Fruit fly (Drosophila melanogaster): ENCODE results near the gene CG6154.

Gene CG6154

DNA sequence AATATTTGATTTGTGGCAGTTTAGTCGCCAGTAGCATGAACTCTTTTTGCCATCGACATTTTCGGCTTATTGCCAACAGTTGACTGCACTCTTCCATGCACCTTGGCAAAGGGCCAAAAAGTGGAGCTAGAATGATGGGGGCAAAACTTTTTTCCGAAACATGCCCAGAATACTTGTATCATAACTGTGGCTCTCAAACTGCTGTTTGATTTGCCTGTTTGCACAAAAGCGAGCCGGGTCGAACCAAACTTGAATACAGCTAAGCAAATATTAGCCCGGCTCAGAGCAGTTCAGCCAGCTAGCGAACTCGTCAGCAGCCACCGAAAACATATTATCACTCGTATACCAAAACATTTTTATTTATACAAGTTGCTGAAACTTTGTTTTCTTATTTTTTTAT is 23.5 kb upstream of the CG6154 start (continued):
- TF ChIP-seq danr (GFP tag; IDR thresholded peaks at IDR 0.05) (0 out of 2 replicates have a peak, but pooled peaks have one; percentile 18), CG33213 (GFP tag; optimal IDR thresholded peaks at IDR 0.05) (peak; percentile 56), Dip2 (GFP tag; IDR thresholded peaks at IDR 0.05) (no peak), Hey (tag; optimal IDR thresholded peaks at IDR 0.05) (peak; percentile 27), CG15269 (tag; optimal IDR thresholded peaks at IDR 0.05) (peak; percentile 47), gcm2 (GFP tag; optimal IDR thresholded peaks at IDR 0.05) (no peak), CG3838 (GFP tag; optimal IDR thresholded peaks at IDR 0.05) (peak; percentile 18), btn (GFP tag; optimal IDR thresholded peaks at IDR 0.05) (no peak), Lhr (GFP tag; optimal IDR thresholded peaks at IDR 0.05) (no peak), Nf-YA (GFP tag; IDR thresholded peaks at IDR 0.05) (peak; percentile 64; the same call in 1 of the 2 replicates), Drgx (GFP tag; IDR thresholded peaks at IDR 0.05) (no peak), HmgD (GFP tag; optimal IDR thresholded peaks at IDR 0.05) (no peak), CG15011 (GFP tag; optimal IDR thresholded peaks at IDR 0.05) (peak; percentile 67), CG6175 (GFP tag; IDR thresholded peaks at IDR 0.05) (no peak), CG14710 (tag; optimal IDR thresholded peaks at IDR 0.05) (no peak), Dbx (GFP tag; IDR thresholded peaks at IDR 0.05) (peak; percentile 70), jumu (GFP tag; optimal IDR thresholded peaks at IDR 0.05) (peak; percentile 25), Hmx (GFP tag; optimal IDR thresholded peaks at IDR 0.05) (no peak), CG11560 (tag; IDR thresholded peaks at IDR 0.05) (no peak), sens-2 (GFP tag; IDR thresholded peaks at IDR 0.05) (no peak), CG18476 (GFP tag; optimal IDR thresholded peaks at IDR 0.05) (peak; percentile 15), tx (GFP tag; optimal IDR thresholded peaks at IDR 0.05) (no peak), ro (GFP tag; IDR thresholded peaks at IDR 0.05) (peak; percentile 12; the same call in 1 of the 2 replicates), CG14860 (GFP tag; IDR thresholded peaks at IDR 0.05; ENCODE audit: partially characterized antibody) (no peak), MTF-1 (GFP tag; optimal IDR thresholded peaks at IDR 0.05; ENCODE audit: borderline replicate concordance) (peak; percentile 28), HmgZ (tag; optimal IDR thresholded peaks at IDR 0.05) (peak; percentile 38), CG3065 (GFP tag; optimal IDR thresholded peaks at IDR 0.05) (no peak), CrebB (tag; optimal IDR thresholded peaks at IDR 0.05) (peak; percentile 12), her (GFP tag; optimal IDR thresholded peaks at IDR 0.05) (peak; percentile 36), maf-S (GFP tag; optimal IDR thresholded peaks at IDR 0.05) (peak; percentile 31), CG12659 (GFP tag; optimal IDR thresholded peaks at IDR 0.05) (peak; percentile 41), ind (GFP tag; optimal IDR thresholded peaks at IDR 0.05) (no peak), CG3281 (GFP tag; optimal IDR thresholded peaks at IDR 0.05) (peak; percentile 77), CG4360 (GFP tag; IDR thresholded peaks at IDR 0.05) (no peak), Fer3 (tag; optimal IDR thresholded peaks at IDR 0.05) (peak; percentile 53), Dek (tag; optimal IDR thresholded peaks at IDR 0.05) (peak; percentile 33), CG12236 (GFP tag; optimal IDR thresholded peaks at IDR 0.05) (peak; percentile 4), CG6765 (GFP tag; optimal IDR thresholded peaks at IDR 0.05) (peak; percentile 55), CG7357 (GFP tag; IDR thresholded peaks at IDR 0.05) (no peak), pfk (GFP tag; optimal IDR thresholded peaks at IDR 0.05) (no peak), slbo (GFP tag; IDR thresholded peaks at IDR 0.05) (peak; percentile 59), CG10654 (GFP tag; optimal IDR thresholded peaks at IDR 0.05) (no peak), ssp (GFP tag; IDR thresholded peaks at IDR 0.05) (no peak), CG34376 (GFP tag; optimal IDR thresholded peaks at IDR 0.05) (peak; percentile 48), peb (GFP tag; IDR thresholded peaks at IDR 0.05) (no peak), CG4820 (GFP tag; optimal IDR thresholded peaks at IDR 0.05) (no peak), trh (GFP tag; optimal IDR thresholded peaks at IDR 0.05) (peak; percentile 17), CG11093 (GFP tag; IDR thresholded peaks at IDR 0.05) (no peak), CG4424 (GFP tag; optimal IDR thresholded peaks at IDR 0.05) (no peak), dm (GFP tag; optimal IDR thresholded peaks at IDR 0.05) (no peak), CG10267 (tag; optimal IDR thresholded peaks at IDR 0.05) (no peak), CG6813 (GFP tag; optimal IDR thresholded peaks at IDR 0.05) (peak; percentile 64)

Measured in whole organism, embryonic.